Fruit fly (Drosophila melanogaster) whole organism, embryonic: ENCODE results near the gene Sar1.
A peak's percentile ranks its signal among the peaks of the same experiment; 100 is the strongest.

Experiments used
- CG10654 ChIP-seq: fragments of 200-800 bp; sonication (Bioruptor generic); optimal IDR thresholded peaks from 2 replicates; lab custom pipeline; 2016; ENCODE audit warnings: missing biosample characterization, missing genetic modification characterization
- CG12155 ChIP-seq: fragments of 200-800 bp; sonication (Bioruptor generic); optimal IDR thresholded peaks from 3 replicates; lab custom pipeline; 2016; ENCODE audit warnings: missing biosample characterization, missing genetic modification characterization
- CG13296 ChIP-seq: fragments of 200-800 bp; sonication (Bioruptor generic); optimal IDR thresholded peaks from 3 replicates; lab custom pipeline; 2018; ENCODE audit warnings: missing biosample characterization, mild to moderate bottlenecking, missing genetic modification characterization
- CG13624 ChIP-seq: fragments of 200-800 bp; sonication (Bioruptor generic); optimal IDR thresholded peaks from 2 replicates; lab custom pipeline; 2016; ENCODE audit warnings: missing biosample characterization, missing genetic modification characterization
- CG14710 ChIP-seq: fragments of 200-800 bp; sonication (Bioruptor generic); optimal IDR thresholded peaks from 3 replicates; lab custom pipeline; 2019; ENCODE audit warnings: missing biosample characterization, mild to moderate bottlenecking, missing genetic modification characterization, moderate library complexity
- CG15269 ChIP-seq: fragments of 200-800 bp; sonication (Bioruptor generic); optimal IDR thresholded peaks from 2 replicates; lab custom pipeline; 2018; ENCODE audit warnings: missing biosample characterization, mild to moderate bottlenecking, missing genetic modification characterization, moderate library complexity
- CG15479 ChIP-seq: fragments of 200-800 bp; sonication (Bioruptor generic); optimal IDR thresholded peaks from 3 replicates; lab custom pipeline; 2019; ENCODE audit warnings: missing biosample characterization, mild to moderate bottlenecking, missing genetic modification characterization, moderate library complexity
- CG15514 ChIP-seq: fragments of 200-800 bp; sonication (Bioruptor generic); optimal IDR thresholded peaks from 3 replicates; lab custom pipeline; 2017; ENCODE audit warnings: missing biosample characterization, missing genetic modification characterization, mild to moderate bottlenecking, moderate library complexity, missing genetic modification reagents
- CG17186 ChIP-seq: fragments of 200-800 bp; sonication (Bioruptor generic); optimal IDR thresholded peaks from 3 replicates; lab custom pipeline; 2017; ENCODE audit warnings: missing biosample characterization, missing genetic modification reagents, missing genetic modification characterization
- CG18262 ChIP-seq: fragments of 200-800 bp; optimal IDR thresholded peaks from 3 replicates; lab custom pipeline; 2019; ENCODE audit warnings: missing biosample characterization, mild to moderate bottlenecking, missing genetic modification characterization, moderate library complexity
- CG2199 ChIP-seq: fragments of 200-800 bp; sonication (Bioruptor generic); IDR thresholded peaks from 3 replicates; pipeline ENCODE4 v1.3.6; 2022; ENCODE audit warnings: missing biosample characterization, missing genetic modification characterization
- CG31441 ChIP-seq: fragments of 200-800 bp; sonication (Bioruptor generic); IDR thresholded peaks from 2 replicates; pipeline ENCODE4 v1.3.6; 2022; ENCODE audit warnings: missing biosample characterization, missing genetic modification characterization
- CG34422 ChIP-seq: fragments of 200-800 bp; sonication (Bioruptor generic); IDR thresholded peaks from 3 replicates; pipeline ENCODE4 v1.3.6; 2022; ENCODE audit warnings: missing biosample characterization, missing genetic modification characterization
- CG4282 ChIP-seq: fragments of 200-800 bp; sonication (Bioruptor generic); optimal IDR thresholded peaks from 2 replicates; lab custom pipeline; 2016; ENCODE audit warnings: missing biosample characterization, missing genetic modification characterization
- CG5180 ChIP-seq: fragments of 200-800 bp; sonication (Bioruptor generic); optimal IDR thresholded peaks from 3 replicates; lab custom pipeline; 2017; ENCODE audit warnings: missing biosample characterization, missing genetic modification characterization, mild to moderate bottlenecking, moderate library complexity, missing genetic modification reagents
- CG5245 ChIP-seq: fragments of 200-800 bp; sonication (Bioruptor generic); optimal IDR thresholded peaks from 3 replicates; lab custom pipeline; 2016; ENCODE audit warnings: missing biosample characterization, missing genetic modification characterization
- CG6254 ChIP-seq: fragments of 200-800 bp; sonication (Bioruptor generic); optimal IDR thresholded peaks from 3 replicates; lab custom pipeline; 2017; ENCODE audit warnings: mild to moderate bottlenecking, missing biosample characterization, missing genetic modification reagents, missing genetic modification characterization
- CG7987 ChIP-seq: fragments of 200-800 bp; sonication (Bioruptor generic); optimal IDR thresholded peaks from 2 replicates; lab custom pipeline; 2018; ENCODE audit warnings: missing biosample characterization, mild to moderate bottlenecking, missing genetic modification characterization, moderate library complexity
- CG8290 ChIP-seq, 3 experiments: fragments of 200-800 bp; sonication (Bioruptor generic); optimal IDR thresholded peaks; 2 replicates each; lab custom pipeline; 2016 to 2019; ENCODE audit warnings: missing biosample characterization in 3 of 3, missing genetic modification characterization in 3 of 3, mild to moderate bottlenecking in 2 of 3, moderate library complexity in 1 of 3
- CG9609 ChIP-seq: fragments of 200-800 bp; sonication (Bioruptor generic); optimal IDR thresholded peaks from 3 replicates; lab custom pipeline; 2016; ENCODE audit warnings: missing biosample characterization, missing genetic modification characterization
- CoRest ChIP-seq: fragments of 200-800 bp; sonication (Bioruptor generic); optimal IDR thresholded peaks from 3 replicates; lab custom pipeline; 2018; ENCODE audit warnings: missing biosample characterization, mild to moderate bottlenecking, missing genetic modification characterization, moderate library complexity
- Doc3 ChIP-seq: fragments of 200-800 bp; sonication (Bioruptor generic); IDR thresholded peaks from 3 replicates; pipeline ENCODE4 v1.3.6; 2022; ENCODE audit warnings: missing biosample characterization, missing genetic modification characterization; ENCODE audit not compliant: partially characterized antibody
- Drgx ChIP-seq: fragments of 200-800 bp; sonication (Bioruptor generic); IDR thresholded peaks from 2 replicates; pipeline ENCODE4 v1.3.6; 2022; ENCODE audit warnings: missing biosample characterization, missing genetic modification characterization
- ERR ChIP-seq: fragments of 200-800 bp; sonication (Bioruptor generic); optimal IDR thresholded peaks from 2 replicates; lab custom pipeline; 2016; ENCODE audit warnings: missing biosample characterization, missing genetic modification characterization
- Ets97D ChIP-seq: fragments of 200-800 bp; sonication (Bioruptor generic); optimal IDR thresholded peaks from 3 replicates; lab custom pipeline; 2016; ENCODE audit warnings: missing biosample characterization, missing genetic modification characterization
- Fer1 ChIP-seq: fragments of 200-800 bp; sonication (Bioruptor generic); optimal IDR thresholded peaks from 2 replicates; lab custom pipeline; 2017; ENCODE audit warnings: missing biosample characterization, mild to moderate bottlenecking, missing genetic modification characterization
- Fer2 ChIP-seq: fragments of 200-800 bp; sonication (Bioruptor generic); optimal IDR thresholded peaks from 2 replicates; lab custom pipeline; 2018; ENCODE audit warnings: missing biosample characterization, mild to moderate bottlenecking, missing genetic modification characterization, moderate library complexity
- Mad ChIP-seq: fragments of 200-800 bp; sonication (Bioruptor generic); optimal IDR thresholded peaks from 2 replicates; lab custom pipeline; 2016; ENCODE audit warnings: missing biosample characterization, missing genetic modification characterization
- Rx ChIP-seq: fragments of 200-800 bp; sonication (Bioruptor generic); IDR thresholded peaks from 2 replicates; pipeline ENCODE4 v1.3.6; 2022; ENCODE audit warnings: missing biosample characterization, missing genetic modification characterization
- Side ChIP-seq: fragments of 200-800 bp; sonication (Bioruptor generic); optimal IDR thresholded peaks from 2 replicates; lab custom pipeline; 2016; ENCODE audit warnings: missing biosample characterization, missing genetic modification characterization
- Six4 ChIP-seq: fragments of 200-800 bp; sonication (Bioruptor generic); optimal IDR thresholded peaks from 2 replicates; lab custom pipeline; 2016; ENCODE audit warnings: missing biosample characterization, missing genetic modification characterization
- Stat92E ChIP-seq, 3 experiments: fragments of >200 bp in 2 of 3; fragments of 200-800 bp in 1 of 3; sonication (Bioruptor generic) in 1 of 3; optimal IDR thresholded peaks; 2 replicates each; lab custom pipeline; 2017 to 2019; ENCODE audit warnings: missing biosample characterization in 3 of 3, missing genetic modification characterization in 3 of 3, mild to moderate bottlenecking in 1 of 3, moderate library complexity in 1 of 3
- abd-A ChIP-seq: fragments of 200-800 bp; sonication (Bioruptor generic); optimal IDR thresholded peaks from 3 replicates; lab custom pipeline; 2019; ENCODE audit warnings: missing biosample characterization, mild to moderate bottlenecking, missing genetic modification characterization, moderate library complexity
- amos ChIP-seq: fragments of 200-800 bp; sonication (Bioruptor generic); IDR thresholded peaks from 2 replicates; pipeline ENCODE4 v1.3.6; 2022; ENCODE audit warnings: missing biosample characterization, missing genetic modification characterization; ENCODE audit not compliant: partially characterized antibody
- bsh ChIP-seq, 2 experiments: fragments of 200-800 bp; sonication (Bioruptor generic); optimal IDR thresholded peaks; 2 replicates each; lab custom pipeline; 2017 to 2018; ENCODE audit warnings: mild to moderate bottlenecking in 2 of 2, missing biosample characterization in 2 of 2, missing genetic modification characterization in 2 of 2, moderate library complexity in 1 of 2
- cas ChIP-seq: fragments of 200-800 bp; sonication (Bioruptor generic); IDR thresholded peaks from 2 replicates; pipeline ENCODE4 v1.3.6; 2022; ENCODE audit warnings: missing biosample characterization, missing genetic modification characterization
- dpn ChIP-seq, 2 experiments: fragments of 200-800 bp; sonication (Bioruptor generic); optimal IDR thresholded peaks; 3 replicates each; lab custom pipeline; 2016; ENCODE audit warnings: missing biosample characterization in 2 of 2, missing genetic modification characterization in 2 of 2
- gem ChIP-seq: fragments of 200-800 bp; sonication (Bioruptor generic); optimal IDR thresholded peaks from 2 replicates; lab custom pipeline; 2019; ENCODE audit warnings: missing biosample characterization, mild to moderate bottlenecking, missing genetic modification characterization, moderate library complexity
- grau ChIP-seq: fragments of 200-800 bp; optimal IDR thresholded peaks from 3 replicates; lab custom pipeline; 2019; ENCODE audit warnings: missing biosample characterization, mild to moderate bottlenecking, missing genetic modification characterization, moderate library complexity
- hbn ChIP-seq: fragments of 200-800 bp; sonication (Bioruptor generic); IDR thresholded peaks from 2 replicates; pipeline ENCODE4 v1.3.6; 2022; ENCODE audit warnings: missing biosample characterization, missing genetic modification characterization; ENCODE audit not compliant: partially characterized antibody
- kni ChIP-seq: fragments of 200-800 bp; sonication (Bioruptor generic); optimal IDR thresholded peaks from 3 replicates; lab custom pipeline; 2017; ENCODE audit warnings: mild to moderate bottlenecking, missing biosample characterization, missing genetic modification reagents, missing genetic modification characterization
- org-1 ChIP-seq: fragments of 200-800 bp; sonication (Bioruptor generic); optimal IDR thresholded peaks from 2 replicates; lab custom pipeline; 2017; ENCODE audit warnings: missing biosample characterization, missing genetic modification characterization
- shn ChIP-seq: fragments of 200-800 bp; sonication (Bioruptor generic); optimal IDR thresholded peaks from 3 replicates; lab custom pipeline; 2016; ENCODE audit warnings: missing biosample characterization, missing genetic modification characterization
- tin ChIP-seq: fragments of 200-800 bp; sonication (Bioruptor generic); optimal IDR thresholded peaks from 3 replicates; lab custom pipeline; 2016; ENCODE audit warnings: missing biosample characterization, missing genetic modification characterization
- tll ChIP-seq, 2 experiments: fragments of 200-800 bp in 1 of 2; fragments of >200 bp in 1 of 2; sonication (Bioruptor generic) in 1 of 2; optimal IDR thresholded peaks; 2 replicates each; lab custom pipeline; 2017 to 2019; ENCODE audit warnings: missing biosample characterization in 2 of 2, missing genetic modification characterization in 2 of 2, mild to moderate bottlenecking in 1 of 2, moderate library complexity in 1 of 2
- wdn ChIP-seq: fragments of 200-800 bp; sonication (Bioruptor generic); IDR thresholded peaks from 2 replicates; pipeline ENCODE4 v1.3.6; 2022; ENCODE audit warnings: missing biosample characterization, missing genetic modification characterization

The Sar1 gene

dm6 chr3R:22367126-22368076 lies 10.9 kb downstream of the Sar1 start, which contains the start of the genes Polr3F and PyK (continued):
- TF ChIP-seq Mad (GFP tag; lab: Kevin White, UChicago) (no peak), tin (GFP tag; lab: Kevin White, UChicago) (peak; percentile 24), CG31441 (GFP tag; lab: Robert Waterston, UW) (peak; percentile 50; the same call in 1 of the 2 replicates), CG10654 (peak; percentile 5), Side (no peak), bsh (GFP tag; optimal IDR thresholded peaks at IDR 0.05; lab: Kevin White, UChicago) (peak in 1 of 2 experiments; percentile 46), gem (peak; percentile 59), CG13296 (peak; percentile 4), grau (peak; percentile 51), CG2199 (GFP tag; lab: Robert Waterston, UW) (no peak), org-1 (no peak), CoRest (peak; percentile 52), kni (GFP tag; lab: Kevin White, UChicago) (no peak), Doc3 (no peak), hbn (0 out of 2 replicates have a peak, but pooled peaks have one; percentile 36), CG18262 (tag; lab: Kevin White, UChicago) (peak; percentile 34), CG5245 (no peak), CG13624 (GFP tag; lab: Kevin White, UChicago) (no peak), Drgx (GFP tag; lab: Robert Waterston, UW) (peak; percentile 14; the same call in 1 of the 2 replicates), CG8290 (GFP tag; optimal IDR thresholded peaks at IDR 0.05; lab: Kevin White, UChicago) (no peak), CG8290 (tag; optimal IDR thresholded peaks at IDR 0.05; lab: Kevin White, UChicago) (peak in 1 of 2 experiments; percentile 40), CG34422 (GFP tag; lab: Robert Waterston, UW) (0 out of 3 replicates have a peak, but pooled peaks have one; percentile 1), shn (GFP tag; lab: Kevin White, UChicago) (no peak), CG14710 (tag; lab: Kevin White, UChicago) (peak; percentile 93), CG7987 (GFP tag; lab: Kevin White, UChicago) (no peak), CG9609 (GFP tag; lab: Kevin White, UChicago) (no peak), amos (no peak; the same call in 1 of the 2 replicates), CG4282 (GFP tag; lab: Kevin White, UChicago) (no peak), wdn (GFP tag; lab: Robert Waterston, UW) (no peak), tll (GFP tag; optimal IDR thresholded peaks at IDR 0.05; lab: Kevin White, UChicago) (no peak), CG6254 (GFP tag; lab: Kevin White, UChicago) (no peak), dpn (GFP tag; optimal IDR thresholded peaks at IDR 0.05; lab: Kevin White, UChicago) (peak in 1 of 2 experiments; percentile 23), CG17186 (no peak), Fer2 (tag; lab: Kevin White, UChicago) (no peak), ERR (GFP tag; lab: Kevin White, UChicago) (peak; percentile 93), cas (GFP tag; lab: Robert Waterston, UW) (no peak), Fer1 (no peak), CG15514 (GFP tag; lab: Kevin White, UChicago) (peak; percentile 66), Stat92E (GFP tag; optimal IDR thresholded peaks at IDR 0.05; lab: Kevin White, UChicago) (peak in 1 of 3 experiments; percentile 51), Rx (GFP tag; lab: Robert Waterston, UW) (no peak), CG5180 (GFP tag; lab: Kevin White, UChicago) (no peak), Ets97D (GFP tag; lab: Kevin White, UChicago) (peak; percentile 36), Six4 (no peak), CG15479 (no peak), abd-A (peak; percentile 29), CG15269 (tag; lab: Kevin White, UChicago) (peak; percentile 52), CG12155 (peak; percentile 5)
